Worm (Caenorhabditis elegans) whole organism, mixed stage, embryonic: ENCODE results near the gene H17B01.5.

Source experiments
- blmp-1 ChIP-seq: fragments of 150-350 bp; optimal IDR thresholded peaks from 2 replicates; lab custom pipeline; 2014; ENCODE audit warnings: missing biosample characterization, missing genetic modification characterization
- ces-1 ChIP-seq: fragments of 150-350 bp; optimal IDR thresholded peaks from 2 replicates; lab custom pipeline; 2014; ENCODE audit warnings: missing biosample characterization, missing genetic modification reagents, missing genetic modification characterization
- elt-1 ChIP-seq: sonication (generic microtip); optimal IDR thresholded peaks from 2 replicates; lab custom pipeline; 2017; ENCODE audit warnings: missing genetic modification characterization, mild to moderate bottlenecking, missing compliant biosample characterization, antibody characterized with exemption, moderate library complexity, borderline replicate concordance; ENCODE audit not compliant: insufficient read depth
- flh-1 ChIP-seq: fragments of 200-800 bp; sonication (Bioruptor generic); optimal IDR thresholded peaks from 2 replicates; lab custom pipeline; 2018; ENCODE audit warnings: mild to moderate bottlenecking, missing genetic modification characterization, moderate library complexity, missing compliant biosample characterization
- lin-13 ChIP-seq: fragments of 150-350 bp; optimal IDR thresholded peaks from 2 replicates; lab custom pipeline; 2014; ENCODE audit warnings: missing biosample characterization, missing genetic modification characterization
- mep-1 ChIP-seq: fragments of 150-350 bp; optimal IDR thresholded peaks from 2 replicates; lab custom pipeline; 2017; ENCODE audit warnings: missing biosample characterization, missing genetic modification reagents, missing genetic modification characterization, inconsistent platforms
- nhr-237 ChIP-seq: fragments of 150-350 bp; optimal IDR thresholded peaks from 2 replicates; lab custom pipeline; 2014; ENCODE audit warnings: missing biosample characterization, missing genetic modification characterization
- nhr-28 ChIP-seq: fragments of 150-350 bp; optimal IDR thresholded peaks from 2 replicates; lab custom pipeline; 2014; ENCODE audit warnings: missing biosample characterization, missing genetic modification characterization
- nhr-76 ChIP-seq: sonication (generic microtip); optimal IDR thresholded peaks from 2 replicates; lab custom pipeline; 2017; ENCODE audit warnings: missing biosample characterization, missing genetic modification characterization
- pha-4 ChIP-seq: fragments of 150-350 bp; optimal IDR thresholded peaks from 2 replicates; lab custom pipeline; 2018; ENCODE audit warnings: missing biosample characterization, missing genetic modification reagents, missing genetic modification characterization
- snpc-4 ChIP-seq: fragments of 150-350 bp; optimal IDR thresholded peaks from 2 replicates; lab custom pipeline; 2014; ENCODE audit warnings: missing biosample characterization, missing genetic modification characterization
- unc-62 ChIP-seq: fragments of 150-350 bp; optimal IDR thresholded peaks from 2 replicates; lab custom pipeline; 2014; ENCODE audit warnings: missing biosample characterization, missing genetic modification reagents, missing genetic modification characterization
- zip-8 ChIP-seq: fragments of 150-350 bp; optimal IDR thresholded peaks from 2 replicates; lab custom pipeline; 2014; ENCODE audit warnings: missing biosample characterization, missing genetic modification characterization
- ztf-11 ChIP-seq: fragments of 150-350 bp; optimal IDR thresholded peaks from 2 replicates; lab custom pipeline; 2014; ENCODE audit warnings: missing biosample characterization, missing genetic modification characterization

- TF ChIP-seq nhr-237 (tag; lab: Kevin White, UChicago) (no peak), nhr-28 (tag; lab: Kevin White, UChicago) (no peak), pha-4 (tag; lab: Kevin White, UChicago) (no peak), ztf-11 (tag; lab: Kevin White, UChicago) (no peak), unc-62 (GFP tag; lab: Kevin White, UChicago) (no peak), flh-1 (no peak), elt-1 (tag; lab: Kevin White, UChicago) (no peak), snpc-4 (no peak), ces-1 (GFP tag; lab: Kevin White, UChicago) (no peak), blmp-1 (tag; lab: Kevin White, UChicago) (no peak), mep-1 (tag; lab: Kevin White, UChicago) (no peak), lin-13 (tag; lab: Kevin White, UChicago) (no peak), nhr-76 (tag; lab: Kevin White, UChicago) (no peak), zip-8 (tag; lab: Kevin White, UChicago) (no peak)
Measured at ce11 chrII:1478522-1478921, 5.1 kb upstream of the H17B01.5 start.
